Worm (Caenorhabditis elegans) whole organism, early embryonic: ENCODE results near the gene C34H4.5.

Source experiments
- B0310.2 ChIP-seq: sonication (generic microtip); optimal IDR thresholded peaks from 2 replicates; lab custom pipeline; 2016; ENCODE audit warnings: mild to moderate bottlenecking, missing genetic modification characterization, missing compliant biosample characterization
- F13C5.2 ChIP-seq: sonication (generic microtip); optimal IDR thresholded peaks from 2 replicates; lab custom pipeline; 2017; ENCODE audit warnings: mild to moderate bottlenecking, missing genetic modification characterization, inconsistent platforms, missing compliant biosample characterization
- aly-1 ChIP-seq: sonication (generic microtip); optimal IDR thresholded peaks from 2 replicates; lab custom pipeline; 2016; ENCODE audit warnings: missing genetic modification characterization, missing compliant biosample characterization
- ama-1 ChIP-seq: fragments of 150-350 bp; optimal IDR thresholded peaks from 2 replicates; lab custom pipeline; 2014
- ceh-13 ChIP-seq: fragments of 200-800 bp; sonication (Bioruptor generic); optimal IDR thresholded peaks from 2 replicates; lab custom pipeline; 2018; ENCODE audit warnings: mild to moderate bottlenecking, missing genetic modification characterization, missing compliant biosample characterization
- ceh-36 ChIP-seq: sonication (generic microtip); optimal IDR thresholded peaks from 2 replicates; lab custom pipeline; 2016; ENCODE audit warnings: missing genetic modification characterization, inconsistent platforms, missing compliant biosample characterization
- ets-7 ChIP-seq: sonication (generic microtip); optimal IDR thresholded peaks from 2 replicates; lab custom pipeline; 2016; ENCODE audit warnings: missing genotype, missing genetic modification characterization, missing compliant biosample characterization
- flt-1 ChIP-seq: fragments of 200-800 bp; sonication (Bioruptor generic); IDR thresholded peaks from 2 replicates; pipeline ENCODE4 v1.3.6; 2022; ENCODE audit warnings: missing genetic modification characterization, missing compliant biosample characterization
- hmbx-1 ChIP-seq: sonication (generic microtip); optimal IDR thresholded peaks from 2 replicates; lab custom pipeline; 2016; ENCODE audit warnings: mild to moderate bottlenecking, missing genetic modification characterization, missing compliant biosample characterization
- hmg-4 ChIP-seq: fragments of 200-800 bp; sonication (Bioruptor generic); optimal IDR thresholded peaks from 2 replicates; lab custom pipeline; 2018; ENCODE audit warnings: mild to moderate bottlenecking, missing genetic modification characterization, missing compliant biosample characterization
- hnd-1 ChIP-seq: sonication (generic microtip); optimal IDR thresholded peaks from 2 replicates; lab custom pipeline; 2016; ENCODE audit warnings: missing genetic modification characterization, missing compliant biosample characterization
- pes-1 ChIP-seq: fragments of 200-800 bp; sonication (Bioruptor generic); IDR thresholded peaks from 2 replicates; pipeline ENCODE4 v1.3.6; 2022; ENCODE audit warnings: missing genetic modification reagents, missing genetic modification characterization, missing compliant biosample characterization
- scrt-1 ChIP-seq: fragments of 200-800 bp; sonication (Bioruptor generic); IDR thresholded peaks from 2 replicates; pipeline ENCODE4 v1.3.6; 2022; ENCODE audit warnings: missing genetic modification characterization, missing compliant biosample characterization
- sea-1 ChIP-seq: fragments of 200-800 bp; sonication (Bioruptor generic); conservative IDR thresholded peaks from 2 replicates; pipeline ENCODE4 v1.3.6; 2022; ENCODE audit warnings: missing genetic modification characterization, missing compliant biosample characterization
- tbx-11 ChIP-seq: fragments of 200-800 bp; sonication (Bioruptor generic); IDR thresholded peaks from 2 replicates; pipeline ENCODE4 v1.3.6; 2022; ENCODE audit warnings: missing genetic modification characterization, missing compliant biosample characterization
- tbx-37 ChIP-seq: fragments of 200-800 bp; sonication (Bioruptor generic); conservative IDR thresholded peaks from 2 replicates; pipeline ENCODE4 v1.3.6; 2022; ENCODE audit warnings: missing genetic modification reagents, missing genetic modification characterization, missing compliant biosample characterization
- tra-4 ChIP-seq: sonication (generic microtip); optimal IDR thresholded peaks from 2 replicates; lab custom pipeline; 2017; ENCODE audit warnings: missing genetic modification characterization, missing compliant biosample characterization

The C34H4.5 gene

ce11 chrIV:1547129-1547528, 2.9 kb downstream of the C34H4.5 start:
- TF ChIP-seq ama-1 (lab: Kevin White, UChicago) = no peak

ce11 chrIV:1536316-1536715, 13.7 kb downstream of the C34H4.5 start, which contains the start of gene K03H6.5:
Gene K03H6.5, minus strand, starts transcription at chrIV:1536416.
- TF ChIP-seq ets-7 (tag; lab: Kevin White, UChicago) = no peak
- TF ChIP-seq sea-1 (GFP tag; lab: Robert Waterston, UW) = no peak
- no peak for TF ChIP-seq hnd-1 (tag; lab: Kevin White, UChicago)
- no peak for TF ChIP-seq flt-1 (GFP tag; lab: Robert Waterston, UW)
- no peak for TF ChIP-seq pes-1
- TF ChIP-seq tra-4 (tag; lab: Kevin White, UChicago) = no peak
- no peak for TF ChIP-seq ama-1 (lab: Kevin White, UChicago)
- TF ChIP-seq scrt-1 (GFP tag; lab: Robert Waterston, UW) = no peak
- TF ChIP-seq tbx-37 (GFP tag; lab: Robert Waterston, UW) = no peak
- no peak for TF ChIP-seq ceh-36 (tag; lab: Kevin White, UChicago)
- no peak for TF ChIP-seq ceh-13 (GFP tag; lab: Kevin White, UChicago)
- TF ChIP-seq aly-1 (tag; lab: Kevin White, UChicago) = no peak
- no peak for TF ChIP-seq F13C5.2 (tag; lab: Kevin White, UChicago)
- no peak for TF ChIP-seq hmg-4 (GFP tag; lab: Kevin White, UChicago)

- TF ChIP-seq tbx-37 (GFP tag; lab: Robert Waterston, UW) = no peak
- no peak for TF ChIP-seq flt-1 (GFP tag; lab: Robert Waterston, UW)
Observed at ce11 chrIV:1523418-1523817, 26.6 kb downstream of the C34H4.5 start, which contains the start of gene K03H6.1. Gene K03H6.1, plus strand, starts transcription at chrIV:1523718.

ce11 chrIV:1522358-1522757, 27.7 kb downstream of the C34H4.5 start:
- TF ChIP-seq hnd-1 (tag; lab: Kevin White, UChicago) (no peak), hmg-4 (GFP tag; lab: Kevin White, UChicago) (no peak), ceh-13 (GFP tag; lab: Kevin White, UChicago) (no peak), ceh-36 (tag; lab: Kevin White, UChicago) (no peak), aly-1 (tag; lab: Kevin White, UChicago) (no peak), hmbx-1 (tag; lab: Kevin White, UChicago) (no peak), tbx-11 (no peak), tbx-37 (GFP tag; lab: Robert Waterston, UW) (no peak), ama-1 (lab: Kevin White, UChicago) (no peak), B0310.2 (tag; lab: Kevin White, UChicago) (no peak), tra-4 (tag; lab: Kevin White, UChicago) (no peak), scrt-1 (GFP tag; lab: Robert Waterston, UW) (no peak), flt-1 (GFP tag; lab: Robert Waterston, UW) (no peak), ets-7 (tag; lab: Kevin White, UChicago) (no peak), pes-1 (no peak), sea-1 (GFP tag; lab: Robert Waterston, UW) (no peak), F13C5.2 (tag; lab: Kevin White, UChicago) (no peak)

ce11 chrIV:1521224-1521623, 28.8 kb downstream of the C34H4.5 start, which contains the start of gene K03H6.4:
Gene K03H6.4, minus strand, starts transcription at chrIV:1521324.
- TF ChIP-seq tra-4 (tag; lab: Kevin White, UChicago) (no peak), pes-1 (no peak), tbx-11 (no peak), flt-1 (GFP tag; lab: Robert Waterston, UW) (no peak), ama-1 (lab: Kevin White, UChicago) (no peak), ceh-36 (tag; lab: Kevin White, UChicago) (no peak), scrt-1 (GFP tag; lab: Robert Waterston, UW) (no peak), hnd-1 (tag; lab: Kevin White, UChicago) (no peak), hmbx-1 (tag; lab: Kevin White, UChicago) (no peak), ceh-13 (GFP tag; lab: Kevin White, UChicago) (no peak), tbx-37 (GFP tag; lab: Robert Waterston, UW) (no peak), F13C5.2 (tag; lab: Kevin White, UChicago) (no peak), aly-1 (tag; lab: Kevin White, UChicago) (no peak), B0310.2 (tag; lab: Kevin White, UChicago) (no peak)

- TF ChIP-seq aly-1 (tag; lab: Kevin White, UChicago) (no peak), ama-1 (lab: Kevin White, UChicago) (no peak), ceh-36 (tag; lab: Kevin White, UChicago) (no peak), sea-1 (GFP tag; lab: Robert Waterston, UW) (no peak), hmg-4 (GFP tag; lab: Kevin White, UChicago) (no peak), hnd-1 (tag; lab: Kevin White, UChicago) (no peak), tbx-11 (no peak), flt-1 (GFP tag; lab: Robert Waterston, UW) (no peak), B0310.2 (tag; lab: Kevin White, UChicago) (no peak), ets-7 (tag; lab: Kevin White, UChicago) (no peak), tra-4 (tag; lab: Kevin White, UChicago) (no peak), scrt-1 (GFP tag; lab: Robert Waterston, UW) (no peak), tbx-37 (GFP tag; lab: Robert Waterston, UW) (no peak), pes-1 (no peak), F13C5.2 (tag; lab: Kevin White, UChicago) (no peak), hmbx-1 (tag; lab: Kevin White, UChicago) (no peak), ceh-13 (GFP tag; lab: Kevin White, UChicago) (no peak)
Observed at ce11 chrIV:1516527-1516926, 33.5 kb downstream of the C34H4.5 start, which contains the start of gene clec-172. Gene clec-172, minus strand, starts transcription at chrIV:1516627.

ce11 chrIV:1515891-1516290, 34.1 kb downstream of the C34H4.5 start:
- TF ChIP-seq ama-1 (lab: Kevin White, UChicago) = no peak
- TF ChIP-seq tbx-37 (GFP tag; lab: Robert Waterston, UW) = no peak
- TF ChIP-seq scrt-1 (GFP tag; lab: Robert Waterston, UW) = no peak
- TF ChIP-seq hmg-4 (GFP tag; lab: Kevin White, UChicago) = no peak
- no peak for TF ChIP-seq hmbx-1 (tag; lab: Kevin White, UChicago)
- no peak for TF ChIP-seq aly-1 (tag; lab: Kevin White, UChicago)
- TF ChIP-seq ets-7 (tag; lab: Kevin White, UChicago) = no peak
- no peak for TF ChIP-seq tra-4 (tag; lab: Kevin White, UChicago)
- no peak for TF ChIP-seq tbx-11
- no peak for TF ChIP-seq B0310.2 (tag; lab: Kevin White, UChicago)
- TF ChIP-seq ceh-36 (tag; lab: Kevin White, UChicago) = no peak
- TF ChIP-seq flt-1 (GFP tag; lab: Robert Waterston, UW) = no peak
- no peak for TF ChIP-seq pes-1
- TF ChIP-seq hnd-1 (tag; lab: Kevin White, UChicago) = no peak
- no peak for TF ChIP-seq F13C5.2 (tag; lab: Kevin White, UChicago)
- TF ChIP-seq ceh-13 (GFP tag; lab: Kevin White, UChicago) = no peak
- TF ChIP-seq sea-1 (GFP tag; lab: Robert Waterston, UW) = no peak
